Worm (Caenorhabditis elegans) whole organism, dauer: ENCODE results near the gene clec-123.
"Not testable (repeated sequence)": the region's sequence is repeated elsewhere in the genome, so short reads cannot be mapped to it uniquely, and the experiment has no call there.

Experiments
- unc-62 ChIP-seq: sonication (generic microtip); optimal IDR thresholded peaks from 2 replicates; lab custom pipeline; 2017; ENCODE audit warnings: missing biosample characterization, missing genetic modification reagents, missing genetic modification characterization

The clec-123 gene

DNA sequence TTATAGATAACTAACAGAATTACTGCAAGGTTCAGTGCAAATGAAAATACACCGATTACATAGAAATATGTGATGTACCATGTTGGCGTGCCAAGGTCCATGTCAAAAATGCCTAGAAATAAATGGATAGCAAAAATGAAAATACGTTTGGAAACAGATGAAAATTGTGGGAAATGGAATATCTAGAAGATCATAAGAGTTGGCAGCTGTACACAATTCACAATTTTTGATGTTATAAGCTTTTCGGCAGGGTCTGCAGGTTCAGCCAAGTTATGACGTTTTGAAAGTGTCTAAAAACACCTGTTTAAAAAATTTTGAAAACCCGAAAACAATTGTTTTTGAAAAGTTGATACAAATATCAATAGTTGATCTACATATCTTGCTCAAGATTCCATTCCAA, 30.5 kb downstream of the clec-123 start, which contains the start of gene sri-43:
sri-43 (minus strand) TSS at position 101 of the 400 bp plus-strand sequence.
- TF ChIP-seq unc-62, result not testable (repeated sequence)

DNA sequence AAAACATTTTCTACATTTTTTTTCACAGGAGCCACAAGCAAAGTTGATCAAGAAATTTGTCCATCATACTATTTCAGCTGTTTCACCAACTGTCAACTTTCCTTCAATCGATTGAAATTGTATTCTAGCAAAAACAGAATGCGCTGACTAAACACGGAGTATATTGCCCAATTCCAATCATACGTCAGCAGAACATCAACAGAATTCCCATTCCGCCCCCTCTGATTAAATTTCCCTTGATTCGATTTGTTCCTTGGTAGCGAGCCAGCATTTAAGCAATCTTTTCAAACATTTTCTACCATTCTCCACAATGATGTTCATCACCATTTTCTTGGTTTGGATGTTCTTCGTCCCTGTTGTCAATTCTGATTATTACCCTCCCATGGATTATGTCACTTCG, 31.8 kb downstream of the clec-123 start, which contains the start of gene T10D4.15:
T10D4.15 (plus strand) TSS at position 301 of the 400 bp plus-strand sequence.
- no peak for TF ChIP-seq unc-62

DNA sequence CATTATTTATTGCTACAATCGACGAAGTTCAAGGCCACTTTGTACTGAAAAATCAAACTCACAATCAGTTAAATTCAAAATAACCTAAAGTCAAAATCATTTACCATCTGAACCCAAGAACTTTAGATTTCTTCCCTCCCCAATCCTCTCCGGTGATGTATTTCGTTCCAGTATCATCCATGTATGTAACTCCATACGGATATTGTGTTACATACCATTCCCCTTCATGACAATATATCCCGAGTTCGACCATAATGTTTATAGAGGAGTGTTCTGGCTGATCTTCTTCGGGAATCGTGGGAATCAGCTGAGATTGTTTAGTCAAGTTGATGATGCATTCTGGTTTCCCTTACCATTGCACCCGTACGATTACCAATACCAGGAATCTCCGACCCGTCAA, 34.4 kb downstream of the clec-123 start:
- no peak for TF ChIP-seq unc-62

DNA sequence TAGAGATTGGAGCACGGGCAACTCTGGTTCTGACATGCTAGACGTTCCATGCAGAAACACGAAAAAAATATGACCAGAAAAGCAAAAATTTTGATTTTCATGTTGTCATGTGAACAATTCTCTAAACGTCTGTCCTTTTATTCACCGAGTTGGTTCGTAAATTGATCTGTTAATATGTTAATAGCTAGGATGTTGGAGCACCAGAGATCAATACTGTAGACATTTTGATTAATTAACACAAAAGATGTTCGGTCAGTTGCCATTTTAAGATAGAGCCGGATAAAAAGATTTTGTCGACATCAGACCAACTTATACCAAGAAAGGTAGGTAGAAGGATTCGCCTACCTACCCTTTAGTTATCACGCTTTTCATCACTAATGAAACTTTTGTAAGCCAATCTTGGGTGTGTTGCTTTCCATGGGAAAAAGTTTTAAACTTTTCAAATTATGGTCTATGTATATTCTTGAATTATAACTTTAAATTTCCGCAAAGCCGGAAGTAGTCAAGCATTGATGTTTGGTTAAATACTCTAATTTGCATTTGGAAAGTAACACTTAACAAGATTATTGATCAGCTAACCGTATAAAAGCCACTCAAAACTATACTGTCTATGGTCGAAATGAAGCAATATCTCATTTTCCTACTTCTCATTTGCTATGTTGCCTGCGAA, 35.6 kb downstream of the clec-123 start, which contains the start of the genes T10D4.11 and T10D4.1:
T10D4.11 (minus strand) TSS at position 101 of the 670 bp plus-strand sequence.
T10D4.1 (plus strand) TSS at position 620 of the 670 bp plus-strand sequence.
- no peak for TF ChIP-seq unc-62

DNA sequence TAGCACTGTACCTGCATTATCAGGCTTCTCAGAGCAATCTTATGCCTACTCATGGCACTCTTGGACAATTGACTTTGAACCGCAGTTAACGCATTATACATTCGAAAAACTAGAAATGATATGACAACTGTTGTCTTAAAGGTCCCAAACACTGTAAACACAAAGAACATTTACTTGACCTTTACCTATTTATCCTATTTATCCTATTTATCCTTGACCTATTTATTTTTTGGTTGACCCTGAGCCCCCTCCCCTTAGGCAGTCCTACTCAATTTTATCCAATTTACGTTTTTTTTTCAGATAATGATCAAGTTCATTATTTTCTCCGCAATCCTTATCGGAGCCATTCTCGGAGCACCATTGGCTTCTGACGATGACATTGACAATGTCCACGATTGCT, 37.6 kb downstream of the clec-123 start, which contains the start of the genes T10D4.14 and T10D4.19:
T10D4.14 (minus strand) TSS at position 101 of the 400 bp plus-strand sequence.
T10D4.19 (plus strand) TSS at position 304 of the 400 bp plus-strand sequence.
- no peak for TF ChIP-seq unc-62

DNA sequence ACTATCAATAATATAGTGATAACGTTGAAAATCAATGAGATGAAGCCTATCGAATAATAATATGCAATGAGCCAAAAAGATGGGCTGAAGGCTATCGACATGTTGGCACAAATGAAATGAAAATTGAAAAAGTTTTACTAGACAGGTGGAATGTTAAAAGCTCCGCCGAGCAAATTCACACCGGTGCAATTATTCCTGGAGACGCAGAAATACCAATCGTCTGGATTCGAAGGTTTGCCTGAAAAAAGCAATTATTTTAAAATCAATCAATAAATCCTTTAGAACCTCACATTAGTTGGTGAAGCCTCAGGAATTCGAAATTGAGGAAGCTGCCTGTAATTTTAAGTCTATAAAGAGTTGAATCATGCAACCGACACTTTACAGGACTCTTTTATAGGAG, 40.3 kb downstream of the clec-123 start, which contains the start of gene sri-32:
sri-32 (minus strand) TSS at position 101 of the 400 bp plus-strand sequence.
- TF ChIP-seq unc-62, result no peak

DNA sequence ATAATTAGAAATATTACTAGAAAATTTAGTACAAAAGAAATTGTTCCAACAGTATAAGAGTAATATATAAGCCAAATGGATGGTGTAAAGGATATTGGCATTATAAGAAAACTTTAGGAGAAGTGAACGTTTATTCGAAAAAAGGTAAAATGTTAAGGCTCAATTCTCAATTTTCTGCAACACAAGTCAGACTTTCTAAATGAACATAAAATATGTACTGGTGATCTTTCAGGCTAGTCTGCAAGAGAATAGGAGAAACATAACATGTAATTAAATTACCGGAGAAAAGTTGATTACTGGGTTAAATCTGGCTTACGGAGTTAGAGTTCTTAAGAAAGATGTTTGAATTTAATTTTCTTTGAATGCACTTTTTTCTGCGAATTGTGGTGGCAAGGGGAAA, 42.7 kb downstream of the clec-123 start, which contains the start of gene sri-33:
sri-33 (minus strand) TSS at position 101 of the 400 bp plus-strand sequence.
- no peak for TF ChIP-seq unc-62

DNA sequence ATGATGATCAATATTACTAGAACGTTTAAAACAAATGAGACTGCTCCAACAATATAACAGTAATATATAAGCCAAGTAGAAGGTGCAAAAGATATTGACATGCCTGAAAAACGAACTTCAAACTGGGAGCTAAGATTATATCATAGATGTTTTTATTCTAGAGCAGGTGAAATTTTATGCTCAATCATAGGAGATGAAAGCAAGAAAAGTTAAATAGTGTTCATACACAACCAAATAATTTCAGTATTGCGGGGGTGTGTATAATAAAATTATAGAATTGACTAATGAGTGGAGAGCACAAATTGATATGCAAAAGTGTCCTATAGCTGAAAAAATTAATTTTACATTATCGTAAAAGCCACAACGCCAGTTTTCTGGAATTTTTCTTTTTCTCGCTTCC, 45.0 kb downstream of the clec-123 start, which contains the start of gene sri-34:
sri-34 (minus strand) TSS at position 101 of the 400 bp plus-strand sequence.
- no peak for TF ChIP-seq unc-62
